Worm (Caenorhabditis elegans): ENCODE data around the gene C32D5.10.

Gene C32D5.10

DNA sequence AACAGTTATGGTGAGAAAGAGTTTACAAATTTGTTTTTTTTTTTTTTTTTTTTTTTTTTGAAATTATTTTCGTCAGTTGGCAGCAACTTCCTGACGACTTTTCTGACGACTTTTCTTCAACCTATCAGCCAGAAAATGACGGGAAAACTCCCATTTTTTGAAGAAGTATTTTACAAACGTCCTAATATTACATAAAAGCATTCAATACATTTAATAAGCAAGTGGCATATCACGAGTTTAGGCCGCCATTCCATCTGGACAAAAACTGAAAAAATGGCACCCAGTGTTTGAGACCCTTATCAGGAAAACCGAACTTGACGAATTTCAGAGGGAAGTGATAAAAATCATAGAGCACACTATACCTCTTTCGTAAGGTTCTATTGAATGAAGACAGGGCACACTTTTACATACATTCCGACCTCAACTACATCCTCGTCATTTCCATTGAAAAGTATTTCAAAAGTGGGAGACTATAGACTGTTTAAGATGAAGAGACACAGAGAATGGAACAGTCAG lies 17.0 kb downstream of the C32D5.10 start:
- no peak for TF ChIP-seq fkh-6 (tag; optimal IDR thresholded peaks at IDR 0.05)
- TF ChIP-seq sox-2 (GFP tag; IDR thresholded peaks at IDR 0.05) = no peak
- TF ChIP-seq ceh-48 (tag; optimal IDR thresholded peaks at IDR 0.05) = no peak
- TF ChIP-seq ahr-1 (tag; optimal IDR thresholded peaks at IDR 0.05) = no peak
- no peak for TF ChIP-seq ceh-22 (tag; optimal IDR thresholded peaks at IDR 0.05)

DNA sequence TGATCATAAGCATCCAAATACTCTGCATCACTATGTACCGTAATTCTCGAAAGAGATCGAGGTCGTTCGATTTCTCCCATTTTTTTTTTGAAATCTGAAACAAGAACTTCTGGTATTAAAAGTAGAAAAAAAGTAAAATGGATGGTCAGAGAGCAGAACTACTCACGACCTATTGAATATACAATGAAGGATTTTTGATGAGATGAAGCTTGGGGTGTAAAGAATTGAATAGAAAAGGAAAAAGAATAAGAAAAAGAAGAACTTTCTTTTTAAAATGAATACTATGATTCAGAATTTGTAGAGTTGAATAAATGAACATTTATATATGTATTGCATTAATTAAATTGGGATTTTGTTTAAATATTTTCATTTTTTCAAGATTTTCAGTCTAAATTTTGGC lies 17.9 kb downstream of the C32D5.10 start, which contains the start of gene ttc-39B:
ttc-39B (minus strand) TSS at position 101 of the 400 bp plus-strand sequence.
- TF ChIP-seq unc-3 (GFP tag; conservative IDR thresholded peaks at IDR 0.05) (no peak), unc-3 (tag; optimal IDR thresholded peaks at IDR 0.05) (no peak)

DNA sequence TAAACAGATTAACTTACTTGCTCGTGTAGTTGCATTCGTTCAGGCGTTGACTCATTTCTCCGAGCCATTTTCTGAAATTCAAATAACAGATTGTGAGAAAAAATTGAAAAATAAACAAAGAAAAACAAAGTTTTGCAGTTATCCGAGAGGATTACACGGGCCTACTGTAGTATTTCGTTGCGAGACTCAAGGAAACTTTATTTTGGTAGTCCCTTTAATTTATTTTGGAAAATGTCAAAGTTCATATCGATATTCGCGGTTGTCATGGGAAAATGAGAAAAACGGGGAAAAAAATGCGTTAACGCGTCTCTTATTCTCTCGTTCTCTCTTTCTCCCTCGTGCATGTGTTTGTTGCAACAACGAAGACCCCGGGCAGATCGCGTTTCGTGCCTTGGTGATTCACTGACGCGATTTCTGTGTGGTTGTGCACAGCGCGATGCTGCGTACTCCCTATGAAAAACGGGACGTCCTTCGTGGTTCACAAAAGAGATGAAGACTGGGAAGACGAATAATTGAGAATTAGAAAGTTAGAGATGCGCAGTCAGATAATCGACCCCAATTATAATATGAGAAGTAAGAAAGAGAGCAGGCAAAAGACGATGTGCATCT lies 20.5 kb downstream of the C32D5.10 start, which contains the start of gene set-4:
set-4 (minus strand) TSS at position 120 of the 609 bp plus-strand sequence.
- peak; percentile 37 for TF ChIP-seq sdc-2 (tag; optimal IDR thresholded peaks at IDR 0.05)
- TF ChIP-seq pros-1 (tag; optimal IDR thresholded peaks at IDR 0.05) = peak; percentile 84
- peak; percentile 92 for TF ChIP-seq nfya-1 (tag; optimal IDR thresholded peaks at IDR 0.05)
- TF ChIP-seq ets-4 (tag; optimal IDR thresholded peaks at IDR 0.05) = peak; percentile 10
- TF ChIP-seq che-1 (tag; optimal IDR thresholded peaks at IDR 0.05) = peak; percentile 24
- TF ChIP-seq ceh-18 (tag; optimal IDR thresholded peaks at IDR 0.05) = peak; percentile 81
- TF ChIP-seq pax-1 (tag; optimal IDR thresholded peaks at IDR 0.05) = no peak
- peak; percentile 77 for TF ChIP-seq rnt-1 (tag; optimal IDR thresholded peaks at IDR 0.05)
- TF ChIP-seq unc-42 (tag; optimal IDR thresholded peaks at IDR 0.05) = peak; percentile 74
- TF ChIP-seq lim-6 (tag; optimal IDR thresholded peaks at IDR 0.05) = no peak
- TF ChIP-seq ceh-31 (tag; optimal IDR thresholded peaks at IDR 0.05) = peak; percentile 81
- peak; percentile 6 for TF ChIP-seq unc-55 (GFP tag; optimal IDR thresholded peaks at IDR 0.05)
- TF ChIP-seq ceh-22 (tag; optimal IDR thresholded peaks at IDR 0.05) = no peak
- TF ChIP-seq sox-2 (GFP tag; IDR thresholded peaks at IDR 0.05) = no peak; the same call in 1 of the 2 replicates
- TF ChIP-seq ceh-34 (tag; optimal IDR thresholded peaks at IDR 0.05) = peak; percentile 75
- peak; percentile 27 for TF ChIP-seq ttx-3 (tag; optimal IDR thresholded peaks at IDR 0.05)
- peak; percentile 53 for TF ChIP-seq elt-2 (tag; optimal IDR thresholded peaks at IDR 0.05)
- TF ChIP-seq unc-86 (tag; optimal IDR thresholded peaks at IDR 0.05) = peak; percentile 67
- TF ChIP-seq ceh-14 (tag; optimal IDR thresholded peaks at IDR 0.05) = peak; percentile 46
- TF ChIP-seq fkh-10 (GFP tag; optimal IDR thresholded peaks at IDR 0.05) = peak; percentile 39
- peak; percentile 35 for TF ChIP-seq hlh-8 (tag; optimal IDR thresholded peaks at IDR 0.05)
- TF ChIP-seq dmd-4 (tag; optimal IDR thresholded peaks at IDR 0.05; ENCODE audit: borderline replicate concordance) = peak; percentile 7
- no peak for TF ChIP-seq ahr-1 (tag; optimal IDR thresholded peaks at IDR 0.05)
- TF ChIP-seq pha-2 (tag; optimal IDR thresholded peaks at IDR 0.05) = no peak
- peak; percentile 85 for TF ChIP-seq hlh-30 (tag; optimal IDR thresholded peaks at IDR 0.05; ENCODE audit: insufficient read depth)
- TF ChIP-seq tbx-2 (tag; optimal IDR thresholded peaks at IDR 0.05) = peak; percentile 72
- no peak for TF ChIP-seq elt-4 (tag; optimal IDR thresholded peaks at IDR 0.05)
- peak; percentile 19 for TF ChIP-seq ztf-16 (tag; optimal IDR thresholded peaks at IDR 0.05)
- peak; percentile 30 for TF ChIP-seq ceh-2 (tag; optimal IDR thresholded peaks at IDR 0.05)
- peak; percentile 80 for TF ChIP-seq ref-2 (tag; optimal IDR thresholded peaks at IDR 0.05)
- peak; percentile 42 for TF ChIP-seq ceh-19 (GFP tag; optimal IDR thresholded peaks at IDR 0.05)
- TF ChIP-seq C08G9.2 (tag; optimal IDR thresholded peaks at IDR 0.05) = peak; percentile 12

DNA sequence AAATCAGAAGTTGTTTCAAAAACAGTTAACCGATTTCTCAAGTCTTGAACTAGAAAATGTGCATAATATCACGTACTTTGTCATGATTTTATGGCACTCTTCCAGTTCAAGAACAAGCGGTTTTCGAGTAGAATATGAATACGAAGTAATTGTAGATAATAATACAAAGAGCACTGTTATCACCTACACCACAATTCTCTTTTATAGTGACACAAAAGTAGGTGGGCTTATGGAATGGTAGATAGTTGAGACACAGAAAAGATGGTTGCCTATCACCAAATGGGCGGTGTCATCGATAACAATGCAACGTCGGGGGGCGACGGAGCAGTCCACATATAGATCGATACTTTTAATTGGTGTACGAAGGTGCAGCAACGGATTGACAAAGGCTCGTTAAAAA lies 23.1 kb downstream of the C32D5.10 start:
- TF ChIP-seq unc-55 (GFP tag; optimal IDR thresholded peaks at IDR 0.05) (no peak), elt-2 (tag; optimal IDR thresholded peaks at IDR 0.05) (peak; percentile 97)

Measured in whole organism, late embryonic.